Fruit fly (Drosophila melanogaster): ENCODE data around the gene Sec71.
A peak's percentile ranks its signal among the peaks of the same experiment; 100 is the strongest.

The Sec71 gene

dm6 chr2L:13778648-13779047 is 14.7 kb upstream of the Sec71 start:
- no peak for TF ChIP-seq Crg-1 (GFP tag; optimal IDR thresholded peaks at IDR 0.05)
- TF ChIP-seq pad (GFP tag; optimal IDR thresholded peaks at IDR 0.05): no peak
- TF ChIP-seq cnc (optimal IDR thresholded peaks at IDR 0.05): no peak
- TF ChIP-seq CG7101 (tag; optimal IDR thresholded peaks at IDR 0.05): peak; percentile 53
- peak; percentile 15 for TF ChIP-seq bab1 (GFP tag; optimal IDR thresholded peaks at IDR 0.05)
- peak; percentile 1 for TF ChIP-seq CG14711 (tag; optimal IDR thresholded peaks at IDR 0.05)
- peak; percentile 23 for TF ChIP-seq toe (GFP tag; optimal IDR thresholded peaks at IDR 0.05)
- peak; percentile 17 for TF ChIP-seq Hr96 (GFP tag; optimal IDR thresholded peaks at IDR 0.05)
- TF ChIP-seq CG11617 (GFP tag; optimal IDR thresholded peaks at IDR 0.05): peak; percentile 22
- peak; percentile 10 for TF ChIP-seq tj (GFP tag; optimal IDR thresholded peaks at IDR 0.05)
- no peak for TF ChIP-seq CG1620 (GFP tag; optimal IDR thresholded peaks at IDR 0.05)
- TF ChIP-seq Mnt (GFP tag; optimal IDR thresholded peaks at IDR 0.05): no peak
- no peak for TF ChIP-seq CG12768 (GFP tag; optimal IDR thresholded peaks at IDR 0.05)
- TF ChIP-seq ovo (GFP tag; optimal IDR thresholded peaks at IDR 0.05): no peak
- peak; percentile 75 for TF ChIP-seq CG7045 (GFP tag; optimal IDR thresholded peaks at IDR 0.05)
- no peak for TF ChIP-seq Clk (GFP tag; optimal IDR thresholded peaks at IDR 0.05)
- peak; percentile 52 for TF ChIP-seq CG33017 (tag; optimal IDR thresholded peaks at IDR 0.05)
- TF ChIP-seq cic (GFP tag; optimal IDR thresholded peaks at IDR 0.05): no peak
- no peak for TF ChIP-seq kay (GFP tag; ENCODE audit: borderline replicate concordance)
- TF ChIP-seq CG5204 (GFP tag; optimal IDR thresholded peaks at IDR 0.05): peak; percentile 60

- no peak for TF ChIP-seq CG1620 (GFP tag; optimal IDR thresholded peaks at IDR 0.05)
- no peak for TF ChIP-seq Mnt (GFP tag; optimal IDR thresholded peaks at IDR 0.05)
- no peak for TF ChIP-seq Crg-1 (GFP tag; optimal IDR thresholded peaks at IDR 0.05)
- no peak for TF ChIP-seq Hr96 (GFP tag; optimal IDR thresholded peaks at IDR 0.05)
- no peak for TF ChIP-seq CG11617 (GFP tag; optimal IDR thresholded peaks at IDR 0.05)
- TF ChIP-seq ovo (GFP tag; optimal IDR thresholded peaks at IDR 0.05): no peak
- no peak for TF ChIP-seq Clk (GFP tag; optimal IDR thresholded peaks at IDR 0.05)
Measured at dm6 chr2L:13779162-13779561, 14.2 kb upstream of the Sec71 start.

dm6 chr2L:13779795-13780108 is 13.6 kb upstream of the Sec71 start:
- TF ChIP-seq tj (GFP tag; optimal IDR thresholded peaks at IDR 0.05): peak; percentile 84
- no peak for TF ChIP-seq pad (GFP tag; optimal IDR thresholded peaks at IDR 0.05)
- peak; percentile 57 for TF ChIP-seq ovo (GFP tag; optimal IDR thresholded peaks at IDR 0.05)
- peak; percentile 100 for TF ChIP-seq Mnt (GFP tag; optimal IDR thresholded peaks at IDR 0.05)
- TF ChIP-seq kay (GFP tag; ENCODE audit: borderline replicate concordance): no peak
- TF ChIP-seq cic (GFP tag; optimal IDR thresholded peaks at IDR 0.05): peak; percentile 100
- TF ChIP-seq CG7101 (tag; optimal IDR thresholded peaks at IDR 0.05): no peak

dm6 chr2L:13780109-13780947 is 13.0 kb upstream of the Sec71 start, which contains the start of the genes CG9008 and p38b:
Gene CG9008 (minus strand): TSS chr2L:13780165.
Gene p38b (plus strand): TSS chr2L:13780689.
- TF ChIP-seq CG12768 (GFP tag; optimal IDR thresholded peaks at IDR 0.05): peak; percentile 71
- TF ChIP-seq Clk (GFP tag; optimal IDR thresholded peaks at IDR 0.05): peak; percentile 70
- no peak for TF ChIP-seq Mnt (GFP tag; optimal IDR thresholded peaks at IDR 0.05)
- TF ChIP-seq tj (GFP tag; optimal IDR thresholded peaks at IDR 0.05): peak; percentile 29
- TF ChIP-seq CG7101 (tag; optimal IDR thresholded peaks at IDR 0.05): peak; percentile 84
- no peak for TF ChIP-seq cnc (optimal IDR thresholded peaks at IDR 0.05)
- no peak for TF ChIP-seq kay (GFP tag; ENCODE audit: borderline replicate concordance)
- TF ChIP-seq CG33017 (tag; optimal IDR thresholded peaks at IDR 0.05): peak; percentile 86
- TF ChIP-seq toe (GFP tag; optimal IDR thresholded peaks at IDR 0.05): no peak
- peak; percentile 84 for TF ChIP-seq CG7045 (GFP tag; optimal IDR thresholded peaks at IDR 0.05)
- no peak for TF ChIP-seq Hr96 (GFP tag; optimal IDR thresholded peaks at IDR 0.05)
- TF ChIP-seq CG1620 (GFP tag; optimal IDR thresholded peaks at IDR 0.05): peak; percentile 27
- TF ChIP-seq ovo (GFP tag; optimal IDR thresholded peaks at IDR 0.05): no peak
- TF ChIP-seq cic (GFP tag; optimal IDR thresholded peaks at IDR 0.05): no peak
- TF ChIP-seq CG14711 (tag; optimal IDR thresholded peaks at IDR 0.05): peak; percentile 80
- peak; percentile 65 for TF ChIP-seq bab1 (GFP tag; optimal IDR thresholded peaks at IDR 0.05)
- TF ChIP-seq Crg-1 (GFP tag; optimal IDR thresholded peaks at IDR 0.05): no peak
- TF ChIP-seq pad (GFP tag; optimal IDR thresholded peaks at IDR 0.05): peak; percentile 72
- TF ChIP-seq CG5204 (GFP tag; optimal IDR thresholded peaks at IDR 0.05): no peak
- peak; percentile 92 for TF ChIP-seq CG11617 (GFP tag; optimal IDR thresholded peaks at IDR 0.05)

dm6 chr2L:13783264-13784154 is 9.8 kb upstream of the Sec71 start, which contains the start of gene Eato:
Gene Eato (plus strand): TSS chr2L:13784084.
- TF ChIP-seq CG12768 (GFP tag; optimal IDR thresholded peaks at IDR 0.05): no peak
- TF ChIP-seq Clk (GFP tag; optimal IDR thresholded peaks at IDR 0.05): no peak
- no peak for TF ChIP-seq kay (GFP tag; ENCODE audit: borderline replicate concordance)
- TF ChIP-seq CG11617 (GFP tag; optimal IDR thresholded peaks at IDR 0.05): peak; percentile 48
- TF ChIP-seq ovo (GFP tag; optimal IDR thresholded peaks at IDR 0.05): no peak
- TF ChIP-seq CG7101 (tag; optimal IDR thresholded peaks at IDR 0.05): peak; percentile 27
- TF ChIP-seq CG33017 (tag; optimal IDR thresholded peaks at IDR 0.05): no peak
- no peak for TF ChIP-seq tj (GFP tag; optimal IDR thresholded peaks at IDR 0.05)
- TF ChIP-seq cnc (optimal IDR thresholded peaks at IDR 0.05): no peak
- TF ChIP-seq pad (GFP tag; optimal IDR thresholded peaks at IDR 0.05): peak; percentile 2
- peak; percentile 20 for TF ChIP-seq bab1 (GFP tag; optimal IDR thresholded peaks at IDR 0.05)
- no peak for TF ChIP-seq CG7045 (GFP tag; optimal IDR thresholded peaks at IDR 0.05)

All from whole organism, adult.